Worm (Caenorhabditis elegans) whole organism, L1 larva: ENCODE measurements around the gene C37C3.11.

Experiments used
- C04F5.9 ChIP-seq: sonication (generic microtip); optimal IDR thresholded peaks from 2 replicates; lab custom pipeline; 2016; ENCODE audit warnings: missing genetic modification characterization, missing compliant biosample characterization
- F16B12.6 ChIP-seq: fragments of 150-350 bp; optimal IDR thresholded peaks from 2 replicates; lab custom pipeline; 2014; ENCODE audit warnings: missing biosample characterization, missing genetic modification characterization
- Y116A8C.19 ChIP-seq: sonication (generic microtip); optimal IDR thresholded peaks from 2 replicates; lab custom pipeline; 2016; ENCODE audit warnings: missing compliant biosample characterization, missing genetic modification characterization, borderline replicate concordance
- ama-1 ChIP-seq: fragments of 150-350 bp; optimal IDR thresholded peaks from 2 replicates; lab custom pipeline; 2014
- ceh-63 ChIP-seq: fragments of 200-800 bp; sonication (Bioruptor generic); optimal IDR thresholded peaks from 2 replicates; lab custom pipeline; 2018; ENCODE audit warnings: mild to moderate bottlenecking, missing genetic modification characterization, missing compliant biosample characterization
- ceh-82 ChIP-seq, 3 experiments: fragments of 150-350 bp in 1 of 3; sonication (generic microtip) in 2 of 3; optimal IDR thresholded peaks; 2 replicates each; lab custom pipeline; 2014 to 2017; ENCODE audit warnings: missing biosample characterization in 3 of 3, missing genetic modification characterization in 3 of 3
- ces-1 ChIP-seq: fragments of 150-350 bp; optimal IDR thresholded peaks from 2 replicates; lab custom pipeline; 2014; ENCODE audit warnings: missing biosample characterization, missing genetic modification reagents, missing genetic modification characterization
- dpl-1 ChIP-seq, 3 experiments: fragments of 150-350 bp in 2 of 3; sonication (generic microtip) in 1 of 3; optimal IDR thresholded peaks; 2 replicates each; lab custom pipeline; 2014 to 2017; ENCODE audit warnings: missing biosample characterization in 3 of 3, missing genetic modification characterization in 3 of 3, missing genetic modification reagents in 3 of 3
- egl-13 ChIP-seq: sonication (generic microtip); optimal IDR thresholded peaks from 2 replicates; lab custom pipeline; 2016; ENCODE audit warnings: missing genotype, missing genetic modification reagents, missing genetic modification characterization, missing compliant biosample characterization
- egl-27 ChIP-seq, 2 experiments: fragments of 150-350 bp in 1 of 2; sonication (generic microtip); optimal IDR thresholded peaks; 3 replicates each; lab custom pipeline; 2017 to 2018; ENCODE audit warnings: missing biosample characterization in 2 of 2, missing genetic modification characterization in 2 of 2, missing genetic modification reagents in 2 of 2
- elt-3 ChIP-seq, 6 experiments: fragments of 150-350 bp in 1 of 6; sonication (generic microtip); optimal IDR thresholded peaks; 2 replicates each; lab custom pipeline; 2017 to 2018; ENCODE audit warnings: missing biosample characterization in 6 of 6, missing genetic modification characterization in 6 of 6, inconsistent platforms in 1 of 6
- fkh-10 ChIP-seq: sonication (generic microtip); optimal IDR thresholded peaks from 2 replicates; lab custom pipeline; 2017; ENCODE audit warnings: missing biosample characterization, missing genetic modification reagents, missing genetic modification characterization
- fkh-4 ChIP-seq: sonication (generic microtip); optimal IDR thresholded peaks from 2 replicates; lab custom pipeline; 2016; ENCODE audit warnings: missing compliant biosample characterization, missing genetic modification characterization, borderline replicate concordance
- fkh-8 ChIP-seq: sonication (generic microtip); optimal IDR thresholded peaks from 2 replicates; lab custom pipeline; 2016; ENCODE audit warnings: mild to moderate bottlenecking, missing genetic modification characterization, missing compliant biosample characterization
- hlh-17 ChIP-seq: fragments of 200-800 bp; sonication (Bioruptor generic); optimal IDR thresholded peaks from 2 replicates; lab custom pipeline; 2018; ENCODE audit warnings: missing genetic modification characterization, mild to moderate bottlenecking, missing compliant biosample characterization, moderate library complexity, borderline replicate concordance
- isw-1 ChIP-seq: fragments of 200-800 bp; sonication (Bioruptor generic); IDR thresholded peaks from 2 replicates; pipeline ENCODE4 v1.3.6; 2022; ENCODE audit warnings: missing genetic modification characterization, missing compliant biosample characterization
- lin-14 ChIP-seq: fragments of 200-800 bp; sonication (Bioruptor generic); optimal IDR thresholded peaks from 2 replicates; lab custom pipeline; 2018; ENCODE audit warnings: mild to moderate bottlenecking, missing genetic modification characterization, moderate library complexity, missing compliant biosample characterization
- lsy-2 ChIP-seq, 2 experiments: fragments of 150-350 bp; optimal IDR thresholded peaks; 2 replicates each; lab custom pipeline; 2014; ENCODE audit warnings: missing biosample characterization in 2 of 2, missing genetic modification characterization in 2 of 2
- nhr-11 ChIP-seq: fragments of 150-350 bp; optimal IDR thresholded peaks from 2 replicates; lab custom pipeline; 2014; ENCODE audit warnings: missing biosample characterization, missing genetic modification characterization
- nhr-19 ChIP-seq: fragments of 200-800 bp; sonication (Bioruptor generic); conservative IDR thresholded peaks from 2 replicates; pipeline ENCODE4 v1.3.6; 2022; ENCODE audit warnings: missing genetic modification characterization, missing compliant biosample characterization
- nhr-20 ChIP-seq: sonication (generic microtip); optimal IDR thresholded peaks from 2 replicates; lab custom pipeline; 2016; ENCODE audit warnings: mild to moderate bottlenecking, missing genetic modification characterization, missing compliant biosample characterization
- nhr-71 ChIP-seq: sonication (generic microtip); optimal IDR thresholded peaks from 2 replicates; lab custom pipeline; 2016; ENCODE audit warnings: mild to moderate bottlenecking, missing genetic modification characterization, moderate library complexity, missing compliant biosample characterization
- nhr-76 ChIP-seq: sonication (generic microtip); optimal IDR thresholded peaks from 2 replicates; lab custom pipeline; 2017; ENCODE audit warnings: missing biosample characterization, missing genetic modification characterization
- nhr-77 ChIP-seq: fragments of 150-350 bp; optimal IDR thresholded peaks from 2 replicates; lab custom pipeline; 2014; ENCODE audit warnings: missing biosample characterization, missing genetic modification characterization
- pax-3 ChIP-seq: fragments of 200-800 bp; sonication (Bioruptor generic); optimal IDR thresholded peaks from 2 replicates; lab custom pipeline; 2018; ENCODE audit warnings: mild to moderate bottlenecking, missing genetic modification characterization, moderate library complexity, missing compliant biosample characterization
- rnt-1 ChIP-seq: sonication (generic microtip); optimal IDR thresholded peaks from 2 replicates; lab custom pipeline; 2016; ENCODE audit warnings: mild to moderate bottlenecking, missing genetic modification characterization, moderate library complexity, missing compliant biosample characterization
- skn-1 ChIP-seq: fragments of 150-350 bp; optimal IDR thresholded peaks from 2 replicates; lab custom pipeline; 2014; ENCODE audit warnings: missing biosample characterization, missing genetic modification characterization
- snu-23 ChIP-seq: sonication (generic microtip); optimal IDR thresholded peaks from 2 replicates; lab custom pipeline; 2016; ENCODE audit warnings: missing genetic modification characterization, missing compliant biosample characterization
- sox-4 ChIP-seq: sonication (generic microtip); optimal IDR thresholded peaks from 2 replicates; lab custom pipeline; 2016; ENCODE audit warnings: missing genetic modification characterization, missing compliant biosample characterization
- sptf-1 ChIP-seq: fragments of 150-350 bp; optimal IDR thresholded peaks from 2 replicates; lab custom pipeline; 2014; ENCODE audit warnings: missing biosample characterization, missing genetic modification characterization
- swsn-7 ChIP-seq: sonication (generic microtip); optimal IDR thresholded peaks from 2 replicates; lab custom pipeline; 2016; ENCODE audit warnings: missing genetic modification characterization, missing compliant biosample characterization
- unc-62 ChIP-seq: fragments of 150-350 bp; optimal IDR thresholded peaks from 2 replicates; lab custom pipeline; 2014; ENCODE audit warnings: missing biosample characterization, missing genetic modification reagents, missing genetic modification characterization
- unc-98 ChIP-seq: fragments of 200-800 bp; sonication (Bioruptor generic); IDR thresholded peaks from 2 replicates; pipeline ENCODE4 v1.3.6; 2022; ENCODE audit warnings: missing genetic modification characterization, missing compliant biosample characterization

Gene C37C3.11

DNA sequence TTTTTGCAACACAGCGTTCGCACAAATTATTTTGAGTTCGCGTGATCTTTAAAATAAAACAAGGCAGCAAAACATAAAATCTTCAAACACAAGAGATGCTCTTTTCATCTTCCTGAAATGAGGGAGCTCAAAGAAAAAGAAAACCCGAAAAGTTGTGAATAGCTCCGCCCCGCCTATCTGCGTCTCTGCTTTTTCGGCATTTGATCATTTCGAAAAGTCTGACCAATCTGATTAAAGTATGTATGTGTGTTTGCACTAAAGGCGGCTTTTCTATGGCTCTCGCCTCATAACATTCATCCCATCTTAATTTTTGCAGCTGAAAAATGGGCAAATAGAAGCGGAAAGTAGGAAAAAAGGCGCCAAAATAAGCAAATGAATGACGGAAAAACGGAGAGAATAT is 45.0 kb downstream of the C37C3.11 start:
- TF ChIP-seq swsn-7 (tag; lab: Kevin White, UChicago): no peak
- TF ChIP-seq dpl-1 (GFP tag; optimal IDR thresholded peaks at IDR 0.05; lab: Kevin White, UChicago): no peak
- TF ChIP-seq ceh-63 (GFP tag; lab: Kevin White, UChicago): no peak
- TF ChIP-seq lin-14 (GFP tag; lab: Kevin White, UChicago): peak; percentile 82
- TF ChIP-seq fkh-10: peak; percentile 68
- no peak for TF ChIP-seq elt-3 (tag; optimal IDR thresholded peaks at IDR 0.05; lab: Kevin White, UChicago)
- peak; percentile 9 for TF ChIP-seq fkh-8 (tag; lab: Kevin White, UChicago)
- TF ChIP-seq ceh-82 (tag; optimal IDR thresholded peaks at IDR 0.05; lab: Kevin White, UChicago): peak in 1 of 3 experiments; percentile 16
- TF ChIP-seq lsy-2 (tag; optimal IDR thresholded peaks at IDR 0.05; lab: Kevin White, UChicago): no peak
- TF ChIP-seq fkh-4 (tag; lab: Kevin White, UChicago): no peak
- no peak for TF ChIP-seq skn-1
- TF ChIP-seq sox-4: no peak
- TF ChIP-seq nhr-71 (tag; lab: Kevin White, UChicago): peak; percentile 3

DNA sequence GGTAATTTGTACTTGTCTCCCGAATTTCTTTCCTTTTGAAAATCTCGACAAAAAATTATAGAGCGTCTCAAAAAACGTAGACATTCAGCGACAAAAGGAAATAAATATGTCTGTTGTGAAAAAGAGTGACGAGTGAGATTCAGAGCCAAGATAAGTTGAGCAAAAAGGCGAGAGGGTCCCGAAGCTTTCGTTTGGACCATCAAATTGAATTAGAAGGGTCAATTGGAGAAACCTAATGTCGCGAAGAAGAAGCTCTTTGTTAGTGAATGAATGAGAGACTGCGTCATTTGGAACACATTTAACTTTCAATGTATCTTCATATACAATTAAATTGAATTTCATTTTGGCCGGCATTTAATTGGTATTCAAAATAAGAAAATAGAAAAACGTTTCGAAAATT is 48.1 kb downstream of the C37C3.11 start:
- TF ChIP-seq dpl-1 (GFP tag; optimal IDR thresholded peaks at IDR 0.05; lab: Kevin White, UChicago) (no peak), nhr-11 (no peak), pax-3 (tag; lab: Kevin White, UChicago) (no peak), fkh-10 (peak; percentile 51), nhr-19 (GFP tag; lab: Robert Waterston, UW) (no peak), nhr-77 (tag; lab: Kevin White, UChicago) (no peak), snu-23 (no peak), ces-1 (peak; percentile 22), egl-27 (tag; optimal IDR thresholded peaks at IDR 0.05; lab: Kevin White, UChicago) (no peak), lin-14 (GFP tag; lab: Kevin White, UChicago) (peak; percentile 66), sptf-1 (no peak), isw-1 (GFP tag; lab: Robert Waterston, UW) (no peak), ceh-63 (GFP tag; lab: Kevin White, UChicago) (no peak)

DNA sequence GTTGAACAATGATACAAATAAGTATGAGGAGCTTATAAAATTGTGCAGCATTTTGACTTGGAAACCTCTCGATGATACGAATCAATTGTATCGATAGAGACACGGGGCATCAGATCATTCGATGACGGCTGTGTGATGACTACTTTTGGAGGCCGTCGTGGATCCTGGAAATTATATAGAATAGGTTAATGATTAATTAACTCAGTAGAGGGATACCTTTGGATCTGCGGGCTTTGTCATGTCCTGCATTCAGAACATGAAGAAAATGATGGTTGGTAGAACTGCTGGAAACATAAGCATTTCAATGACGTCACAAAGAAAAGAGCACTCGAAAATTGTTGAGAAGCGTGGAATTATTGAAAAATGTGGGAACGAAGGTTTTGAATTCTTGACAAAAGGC is 50.0 kb downstream of the C37C3.11 start, which contains the start of gene ZK742.6:
Gene ZK742.6, minus strand, starts transcription at position 342 of the 400 bp plus-strand sequence.
- TF ChIP-seq skn-1 (no peak), C04F5.9 (no peak), egl-27 (tag; optimal IDR thresholded peaks at IDR 0.05; lab: Kevin White, UChicago) (no peak), unc-98 (GFP tag; lab: Robert Waterston, UW) (no peak), nhr-76 (no peak), snu-23 (no peak), ama-1 (lab: Kevin White, UChicago) (no peak), nhr-20 (tag; lab: Kevin White, UChicago) (no peak), Y116A8C.19 (tag; lab: Kevin White, UChicago) (no peak), unc-62 (GFP tag; lab: Kevin White, UChicago) (no peak), ces-1 (no peak), egl-13 (tag; lab: Kevin White, UChicago) (no peak), rnt-1 (tag; lab: Kevin White, UChicago) (no peak), F16B12.6 (tag; lab: Kevin White, UChicago) (no peak), hlh-17 (no peak), ceh-82 (tag; optimal IDR thresholded peaks at IDR 0.05; lab: Kevin White, UChicago) (no peak)
